Fruit fly (Drosophila melanogaster) whole organism, pupa: Measurements from ENCODE around the gene Cbl.
A peak's percentile ranks its signal among the peaks of the same experiment; 100 is the strongest.

Experiments used
- CG10348 ChIP-seq: fragments of 200-800 bp; sonication (Bioruptor generic); IDR thresholded peaks from 2 replicates; pipeline ENCODE4 v1.3.6; 2022; ENCODE audit warnings: missing biosample characterization, missing genetic modification characterization
- CG15710 ChIP-seq: fragments of 200-800 bp; sonication (Bioruptor generic); optimal IDR thresholded peaks from 2 replicates; lab custom pipeline; 2018; ENCODE audit warnings: missing biosample characterization, mild to moderate bottlenecking, missing genetic modification characterization, moderate library complexity
- CG32121 ChIP-seq: fragments of 200-800 bp; sonication (Bioruptor generic); IDR thresholded peaks from 2 replicates; pipeline ENCODE4 v1.3.6; 2022; ENCODE audit warnings: missing biosample characterization, missing genetic modification characterization
- CG34367 ChIP-seq: fragments of 200-800 bp; sonication (Bioruptor generic); optimal IDR thresholded peaks from 2 replicates; lab custom pipeline; 2018; ENCODE audit warnings: missing biosample characterization, mild to moderate bottlenecking, missing genetic modification characterization
- CG8159 ChIP-seq: fragments of 200-800 bp; sonication (Bioruptor generic); optimal IDR thresholded peaks from 3 replicates; lab custom pipeline; 2018; ENCODE audit warnings: missing biosample characterization, mild to moderate bottlenecking, missing genetic modification characterization, moderate library complexity
- CG9948 ChIP-seq: fragments of 200-800 bp; sonication (Bioruptor generic); optimal IDR thresholded peaks from 2 replicates; lab custom pipeline; 2018; ENCODE audit warnings: missing biosample characterization, mild to moderate bottlenecking, missing genetic modification characterization, moderate library complexity
- D1 ChIP-seq: fragments of 200-800 bp; sonication (Bioruptor generic); optimal IDR thresholded peaks from 2 replicates; lab custom pipeline; 2018; ENCODE audit warnings: missing biosample characterization, mild to moderate bottlenecking, missing genetic modification characterization, moderate library complexity
- EcR ChIP-seq: fragments of 200-800 bp; sonication (Bioruptor generic); optimal IDR thresholded peaks from 3 replicates; lab custom pipeline; 2019; ENCODE audit warnings: missing biosample characterization, missing genetic modification characterization, mild to moderate bottlenecking, moderate library complexity, missing genetic modification reagents
- Pif1A ChIP-seq: fragments of 200-800 bp; sonication (Bioruptor generic); optimal IDR thresholded peaks from 3 replicates; lab custom pipeline; 2016; ENCODE audit warnings: missing biosample characterization, missing genetic modification characterization
- Pif1B ChIP-seq: fragments of 200-800 bp; sonication (Bioruptor generic); optimal IDR thresholded peaks from 3 replicates; lab custom pipeline; 2016; ENCODE audit warnings: missing biosample characterization, missing genetic modification characterization
- fd96Ca ChIP-seq: fragments of 200-800 bp; sonication (Bioruptor generic); IDR thresholded peaks from 3 replicates; pipeline ENCODE4 v1.3.6; 2022; ENCODE audit warnings: missing biosample characterization, missing genetic modification characterization
- gl ChIP-seq: fragments of 200-800 bp; sonication (Bioruptor generic); optimal IDR thresholded peaks from 2 replicates; lab custom pipeline; 2018; ENCODE audit warnings: missing biosample characterization, mild to moderate bottlenecking, missing genetic modification characterization

- TF ChIP-seq D1 (tag; lab: Kevin White, UChicago), result no peak
- TF ChIP-seq CG8159, result peak; percentile 3
- no peak for TF ChIP-seq Pif1B (GFP tag; lab: Kevin White, UChicago)
- TF ChIP-seq CG9948, result no peak
- peak; percentile 63 for TF ChIP-seq gl
- no peak for TF ChIP-seq fd96Ca (GFP tag; lab: Robert Waterston, UW)
- TF ChIP-seq CG10348 (GFP tag; lab: Robert Waterston, UW), result no peak
- no peak for TF ChIP-seq EcR (GFP tag; lab: Kevin White, UChicago)
- peak; percentile 10 for TF ChIP-seq Pif1A (GFP tag; lab: Kevin White, UChicago)
- TF ChIP-seq CG15710 (tag; lab: Kevin White, UChicago), result no peak
- no peak for TF ChIP-seq CG32121 (GFP tag; lab: Robert Waterston, UW)
- TF ChIP-seq CG34367 (tag; lab: Kevin White, UChicago), result no peak
Observed at dm6 chr3L:8421808-8422586, 2.8 kb upstream of the Cbl start, which contains the start of gene CG32354.
